Fruit fly (Drosophila melanogaster) whole organism, embryonic: ENCODE results near the gene CG13369.
A peak's percentile ranks its signal among the peaks of the same experiment; 100 is the strongest.

Experiments used
- Bdp1 ChIP-seq: fragments of 200-800 bp; sonication (Bioruptor generic); optimal IDR thresholded peaks from 3 replicates; lab custom pipeline; 2016; ENCODE audit warnings: missing biosample characterization, missing genetic modification characterization
- Bgb ChIP-seq: fragments of 200-800 bp; sonication (Bioruptor generic); IDR thresholded peaks from 2 replicates; pipeline ENCODE4 v1.3.6; 2022; ENCODE audit warnings: missing biosample characterization, missing genetic modification characterization; ENCODE audit not compliant: partially characterized antibody
- CG10462 ChIP-seq: fragments of 200-800 bp; sonication (Bioruptor generic); optimal IDR thresholded peaks from 2 replicates; lab custom pipeline; 2016; ENCODE audit warnings: missing biosample characterization, missing genetic modification characterization
- CG11560 ChIP-seq: fragments of 200-800 bp; sonication (Bioruptor generic); IDR thresholded peaks from 3 replicates; pipeline ENCODE4 v1.3.6; 2022; ENCODE audit warnings: missing biosample characterization, missing genetic modification characterization
- CG12071 ChIP-seq: fragments of 200-800 bp; sonication (Bioruptor generic); optimal IDR thresholded peaks from 3 replicates; lab custom pipeline; 2018; ENCODE audit warnings: missing biosample characterization, mild to moderate bottlenecking, missing genetic modification characterization
- CG12299 ChIP-seq: fragments of 200-800 bp; sonication (Bioruptor generic); optimal IDR thresholded peaks from 2 replicates; lab custom pipeline; 2018; ENCODE audit warnings: missing biosample characterization, mild to moderate bottlenecking, missing genetic modification characterization
- CG12391 ChIP-seq: fragments of 200-800 bp; sonication (Bioruptor generic); optimal IDR thresholded peaks from 3 replicates; lab custom pipeline; 2018; ENCODE audit warnings: missing biosample characterization, mild to moderate bottlenecking, missing genetic modification characterization, moderate library complexity
- CG13894 ChIP-seq: fragments of 200-800 bp; sonication (Bioruptor generic); optimal IDR thresholded peaks from 3 replicates; lab custom pipeline; 2018; ENCODE audit warnings: missing biosample characterization, mild to moderate bottlenecking, missing genetic modification characterization, moderate library complexity
- CG15479 ChIP-seq: fragments of 200-800 bp; sonication (Bioruptor generic); optimal IDR thresholded peaks from 3 replicates; lab custom pipeline; 2019; ENCODE audit warnings: missing biosample characterization, mild to moderate bottlenecking, missing genetic modification characterization, moderate library complexity
- CG16863 ChIP-seq: fragments of 200-800 bp; sonication (Bioruptor generic); optimal IDR thresholded peaks from 3 replicates; lab custom pipeline; 2016; ENCODE audit warnings: missing biosample characterization, missing genetic modification characterization
- CG17802 ChIP-seq: fragments of 200-800 bp; sonication (Bioruptor generic); optimal IDR thresholded peaks from 2 replicates; lab custom pipeline; 2018; ENCODE audit warnings: missing biosample characterization, mild to moderate bottlenecking, missing genetic modification characterization, moderate library complexity
- CG2129 ChIP-seq: fragments of 200-800 bp; sonication (Bioruptor generic); IDR thresholded peaks from 2 replicates; pipeline ENCODE4 v1.3.6; 2022; ENCODE audit warnings: missing biosample characterization, missing genetic modification characterization; ENCODE audit not compliant: partially characterized antibody
- CG30403 ChIP-seq: fragments of 200-800 bp; sonication (Bioruptor generic); optimal IDR thresholded peaks from 3 replicates; lab custom pipeline; 2016; ENCODE audit warnings: missing biosample characterization, missing genetic modification characterization
- CG32772 ChIP-seq: fragments of 200-800 bp; sonication (Bioruptor generic); IDR thresholded peaks from 2 replicates; pipeline ENCODE4 v1.3.6; 2022; ENCODE audit warnings: missing biosample characterization, missing genetic modification characterization
- CG4282 ChIP-seq: fragments of 200-800 bp; sonication (Bioruptor generic); optimal IDR thresholded peaks from 2 replicates; lab custom pipeline; 2016; ENCODE audit warnings: missing biosample characterization, missing genetic modification characterization
- CG4328 ChIP-seq: fragments of 200-800 bp; sonication (Bioruptor generic); optimal IDR thresholded peaks from 3 replicates; lab custom pipeline; 2017; ENCODE audit warnings: missing biosample characterization, missing genetic modification reagents, missing genetic modification characterization
- CG6689 ChIP-seq: fragments of 200-800 bp; sonication (Bioruptor generic); IDR thresholded peaks from 2 replicates; pipeline ENCODE4 v1.3.6; 2022; ENCODE audit warnings: missing biosample characterization, missing genetic modification characterization
- Doc2 ChIP-seq: fragments of 200-800 bp; sonication (Bioruptor generic); IDR thresholded peaks from 2 replicates; pipeline ENCODE4 v1.3.6; 2022; ENCODE audit warnings: missing biosample characterization, missing genetic modification characterization
- Hmx ChIP-seq: fragments of 200-800 bp; sonication (Bioruptor generic); optimal IDR thresholded peaks from 2 replicates; lab custom pipeline; 2016; ENCODE audit warnings: missing biosample characterization, missing genetic modification characterization
- Kr ChIP-seq: fragments of 200-800 bp; sonication (Bioruptor generic); optimal IDR thresholded peaks from 2 replicates; lab custom pipeline; 2017; ENCODE audit warnings: missing biosample characterization, mild to moderate bottlenecking, missing genetic modification characterization
- Lpt ChIP-seq: fragments of >200 bp; optimal IDR thresholded peaks from 2 replicates; lab custom pipeline; 2018; ENCODE audit warnings: missing biosample characterization, missing genetic modification characterization
- NFAT ChIP-seq: fragments of 200-800 bp; sonication (Bioruptor generic); IDR thresholded peaks from 2 replicates; pipeline ENCODE4 v1.3.6; 2022; ENCODE audit warnings: missing biosample characterization, missing genetic modification characterization
- NfI ChIP-seq: fragments of 200-800 bp; sonication (Bioruptor generic); optimal IDR thresholded peaks from 3 replicates; lab custom pipeline; 2018; ENCODE audit warnings: missing biosample characterization, mild to moderate bottlenecking, missing genetic modification characterization, moderate library complexity
- Pdp1 ChIP-seq, 2 experiments: fragments of 200-800 bp; sonication (Bioruptor generic); optimal IDR thresholded peaks; 3 replicates each; lab custom pipeline; 2016; ENCODE audit warnings: missing biosample characterization in 2 of 2, missing genetic modification characterization in 2 of 2, mild to moderate bottlenecking in 1 of 2, moderate library complexity in 1 of 2
- Xbp1 ChIP-seq: fragments of 200-800 bp; sonication (Bioruptor generic); optimal IDR thresholded peaks from 3 replicates; lab custom pipeline; 2016; ENCODE audit warnings: missing biosample characterization, mild to moderate bottlenecking, missing genetic modification characterization
- bigmax ChIP-seq: fragments of 200-800 bp; sonication (Bioruptor generic); optimal IDR thresholded peaks from 2 replicates; lab custom pipeline; 2018; ENCODE audit warnings: missing biosample characterization, mild to moderate bottlenecking, missing genetic modification characterization
- da ChIP-seq: fragments of 200-800 bp; sonication (Bioruptor generic); optimal IDR thresholded peaks from 2 replicates; lab custom pipeline; 2016; ENCODE audit warnings: missing biosample characterization, missing genetic modification characterization
- dimm ChIP-seq: fragments of 200-800 bp; sonication (Bioruptor generic); IDR thresholded peaks from 2 replicates; pipeline ENCODE4 v1.3.6; 2022; ENCODE audit warnings: missing biosample characterization, missing genetic modification characterization
- dpn ChIP-seq, 2 experiments: fragments of 200-800 bp; sonication (Bioruptor generic); optimal IDR thresholded peaks; 3 replicates each; lab custom pipeline; 2016; ENCODE audit warnings: missing biosample characterization in 2 of 2, missing genetic modification characterization in 2 of 2
- gsb ChIP-seq: fragments of 200-800 bp; sonication (Bioruptor generic); IDR thresholded peaks from 2 replicates; pipeline ENCODE4 v1.3.6; 2022; ENCODE audit warnings: missing biosample characterization, missing genetic modification characterization
- hb ChIP-seq: fragments of 200-800 bp; sonication (Bioruptor generic); IDR thresholded peaks from 3 replicates; pipeline ENCODE4 v1.3.6; 2022; ENCODE audit warnings: missing biosample characterization, missing genetic modification characterization; ENCODE audit not compliant: partially characterized antibody
- hbn ChIP-seq: fragments of 200-800 bp; sonication (Bioruptor generic); IDR thresholded peaks from 2 replicates; pipeline ENCODE4 v1.3.6; 2022; ENCODE audit warnings: missing biosample characterization, missing genetic modification characterization; ENCODE audit not compliant: partially characterized antibody
- hth ChIP-seq: fragments of >200 bp; optimal IDR thresholded peaks from 2 replicates; lab custom pipeline; 2017; ENCODE audit warnings: inconsistent platforms
- jigr1 ChIP-seq: fragments of 200-800 bp; sonication (Bioruptor generic); IDR thresholded peaks from 3 replicates; pipeline ENCODE4 v1.3.6; 2022; ENCODE audit warnings: missing biosample characterization, missing genetic modification characterization
- lilli ChIP-seq: fragments of 200-800 bp; sonication (Bioruptor generic); optimal IDR thresholded peaks from 3 replicates; lab custom pipeline; 2016; ENCODE audit warnings: missing biosample characterization, missing genetic modification characterization
- nom ChIP-seq: fragments of 200-800 bp; sonication (Bioruptor generic); optimal IDR thresholded peaks from 2 replicates; lab custom pipeline; 2017; ENCODE audit warnings: missing biosample characterization, missing genetic modification characterization, mild to moderate bottlenecking, moderate library complexity, missing genetic modification reagents
- odd ChIP-seq: fragments of 200-800 bp; sonication (Bioruptor generic); optimal IDR thresholded peaks from 2 replicates; lab custom pipeline; 2017; ENCODE audit warnings: missing biosample characterization, mild to moderate bottlenecking, missing genetic modification characterization
- peb ChIP-seq: fragments of 200-800 bp; sonication (Bioruptor generic); IDR thresholded peaks from 2 replicates; pipeline ENCODE4 v1.3.6; 2022; ENCODE audit warnings: missing biosample characterization, missing genetic modification characterization
- prd ChIP-seq, 3 experiments: fragments of >200 bp in 2 of 3; fragments of 200-800 bp in 1 of 3; sonication (Bioruptor generic) in 1 of 3; optimal IDR thresholded peaks in 2 of 3; IDR thresholded peaks in 1 of 3; 2 replicates in 2 of 3; 3 replicates in 1 of 3; pipeline versions ENCODE4 v1.3.6 to Lab custom; 2017 to 2022; ENCODE audit warnings: missing biosample characterization in 1 of 3, missing genetic modification characterization in 1 of 3
- rib ChIP-seq: fragments of 200-800 bp; sonication (Bioruptor generic); IDR thresholded peaks from 2 replicates; pipeline ENCODE4 v1.3.6; 2022; ENCODE audit warnings: missing biosample characterization, missing genetic modification characterization
- row ChIP-seq: fragments of 200-800 bp; sonication (Bioruptor generic); IDR thresholded peaks from 3 replicates; pipeline ENCODE4 v1.3.6; 2022; ENCODE audit warnings: missing biosample characterization, missing genetic modification characterization
- sima ChIP-seq: fragments of 200-800 bp; sonication (Bioruptor generic); optimal IDR thresholded peaks from 2 replicates; lab custom pipeline; 2016; ENCODE audit warnings: missing biosample characterization, missing genetic modification characterization
- so ChIP-seq: fragments of 200-800 bp; sonication (Bioruptor generic); IDR thresholded peaks from 3 replicates; pipeline ENCODE4 v1.3.6; 2022; ENCODE audit warnings: missing biosample characterization, missing genetic modification characterization
- vvl ChIP-seq: fragments of 200-800 bp; sonication (Bioruptor generic); IDR thresholded peaks from 2 replicates; pipeline ENCODE4 v1.3.6; 2022; ENCODE audit warnings: missing biosample characterization, missing genetic modification characterization

CG13369 gene

dm6 chrX:654949-655348 is 31.7 kb downstream of the CG13369 start (continued):
- TF ChIP-seq sima (GFP tag; lab: Kevin White, UChicago): peak; percentile 60
- TF ChIP-seq hth (lab: Kevin White, UChicago): no peak
- TF ChIP-seq CG4328: peak; percentile 93
- peak; percentile 16; the same call in 1 of the 2 replicates for TF ChIP-seq Bgb (GFP tag; lab: Robert Waterston, UW)
- TF ChIP-seq peb: peak; percentile 94
- TF ChIP-seq bigmax (GFP tag; lab: Kevin White, UChicago): peak; percentile 57
- peak; percentile 96 for TF ChIP-seq nom (GFP tag; lab: Kevin White, UChicago)
- peak; percentile 85 for TF ChIP-seq CG11560
- peak; percentile 94 for TF ChIP-seq odd (GFP tag; lab: Kevin White, UChicago)
- peak; percentile 94 for TF ChIP-seq CG12391
- TF ChIP-seq CG13894 (tag; lab: Kevin White, UChicago): peak; percentile 93
- peak; percentile 92 for TF ChIP-seq CG12299 (tag; lab: Kevin White, UChicago)
- TF ChIP-seq CG32772: peak; percentile 96
- TF ChIP-seq Kr (GFP tag; lab: Kevin White, UChicago): peak; percentile 81
- TF ChIP-seq CG4282: peak; percentile 85
- TF ChIP-seq so (GFP tag; lab: Robert Waterston, UW): peak; percentile 96
- no peak for TF ChIP-seq CG2129 (GFP tag; lab: Robert Waterston, UW)
- TF ChIP-seq row: peak; percentile 97
- no peak for TF ChIP-seq Lpt (GFP tag; lab: Kevin White, UChicago)
- peak; percentile 98 for TF ChIP-seq vvl (GFP tag; lab: Robert Waterston, UW)
- TF ChIP-seq Bdp1: peak; percentile 88
- peak; percentile 98 for TF ChIP-seq CG12071 (GFP tag; lab: Kevin White, UChicago)
- peak; percentile 94 for TF ChIP-seq Xbp1
- TF ChIP-seq CG6689: peak; percentile 96
- peak; percentile 87 for TF ChIP-seq da (GFP tag; lab: Kevin White, UChicago)
- peak; percentile 96 for TF ChIP-seq rib (GFP tag; lab: Robert Waterston, UW)
- peak; percentile 96 for TF ChIP-seq dpn (GFP tag; optimal IDR thresholded peaks at IDR 0.05; lab: Kevin White, UChicago)
- peak; percentile 94 for TF ChIP-seq Pdp1 (GFP tag; optimal IDR thresholded peaks at IDR 0.05; lab: Kevin White, UChicago)
- peak; percentile 96 for TF ChIP-seq lilli
- TF ChIP-seq Hmx (GFP tag; lab: Kevin White, UChicago): peak; percentile 54
- peak; percentile 91 for TF ChIP-seq gsb
- TF ChIP-seq Doc2 (GFP tag; lab: Robert Waterston, UW): peak; percentile 80
- peak; percentile 97 for TF ChIP-seq NFAT (GFP tag; lab: Robert Waterston, UW)
- TF ChIP-seq hb (GFP tag; lab: Robert Waterston, UW): no peak
- peak; percentile 80 for TF ChIP-seq CG17802 (tag; lab: Kevin White, UChicago)
- TF ChIP-seq CG10462: peak; percentile 89
- no peak for TF ChIP-seq hbn (GFP tag; lab: Robert Waterston, UW)
- TF ChIP-seq jigr1 (GFP tag; lab: Robert Waterston, UW): peak; percentile 87
- TF ChIP-seq dimm (GFP tag; lab: Robert Waterston, UW): peak; percentile 88
- TF ChIP-seq NfI (GFP tag; lab: Kevin White, UChicago): peak; percentile 96
- TF ChIP-seq CG16863 (GFP tag; lab: Kevin White, UChicago): peak; percentile 94
- peak; percentile 92 for TF ChIP-seq CG30403
- TF ChIP-seq CG15479 (GFP tag; lab: Kevin White, UChicago): peak; percentile 63
- no peak for TF ChIP-seq prd (optimal IDR thresholded peaks at IDR 0.05; lab: Kevin White, UChicago)
- peak; percentile 97 for TF ChIP-seq prd (GFP tag; IDR thresholded peaks at IDR 0.05; lab: Robert Waterston, UW)
- TF ChIP-seq, all 482 proteins: peak for 428
